Fruit fly (Drosophila melanogaster): ENCODE data around the gene Las.

The Las gene

DNA sequence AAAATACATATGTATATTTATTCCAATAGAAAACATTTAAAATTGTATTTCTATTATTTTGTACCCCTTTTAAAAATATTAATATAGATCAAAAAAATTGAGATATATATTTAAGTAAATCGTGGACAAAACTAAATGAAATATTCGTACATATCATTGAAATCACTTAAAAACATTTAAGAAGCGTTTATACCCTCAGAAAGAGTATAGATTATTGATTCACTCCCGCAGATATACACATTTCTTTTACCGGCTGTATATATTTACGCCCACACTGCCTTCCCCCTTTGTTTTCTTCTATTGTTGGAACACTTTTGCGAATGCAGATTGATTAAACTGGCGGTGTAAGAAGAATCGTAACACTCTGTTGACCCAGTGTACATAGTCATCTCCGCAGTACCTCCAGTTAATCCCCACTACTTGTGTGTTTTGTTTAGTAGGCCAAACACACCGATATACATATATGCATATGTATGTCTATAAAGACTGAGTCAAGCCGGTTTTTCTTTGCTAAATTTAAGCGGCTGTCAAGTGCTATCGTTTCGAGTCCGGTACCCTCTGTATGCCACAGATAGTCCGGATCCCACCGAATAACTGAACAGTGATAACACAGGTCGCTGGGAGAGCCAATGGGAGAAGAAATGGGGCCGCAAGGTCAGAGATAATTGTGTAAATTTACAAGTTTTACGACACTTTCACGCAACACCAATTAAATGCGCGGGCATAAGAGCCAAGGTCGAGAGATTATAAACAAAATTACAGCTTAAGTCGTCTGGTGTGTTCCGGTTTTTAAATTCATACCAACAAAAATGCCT, 39.5 kb upstream of the Las start (continued):
- TF ChIP-seq salm (tag; optimal IDR thresholded peaks at IDR 0.05) (no peak), Chrac-16 (GFP tag; optimal IDR thresholded peaks at IDR 0.05) (no peak), sim (GFP tag; IDR thresholded peaks at IDR 0.05) (no peak), CG13287 (GFP tag; IDR thresholded peaks at IDR 0.05; ENCODE audit: partially characterized antibody) (no peak), Dip3 (GFP tag; optimal IDR thresholded peaks at IDR 0.05) (no peak), CG2712 (tag; optimal IDR thresholded peaks at IDR 0.05) (peak; percentile 28), CG3995 (GFP tag; optimal IDR thresholded peaks at IDR 0.05) (peak; percentile 6), CG4328 (GFP tag; optimal IDR thresholded peaks at IDR 0.05) (peak; percentile 31), CG5180 (GFP tag; optimal IDR thresholded peaks at IDR 0.05) (no peak), cg (GFP tag; optimal IDR thresholded peaks at IDR 0.05) (no peak), Bdp1 (GFP tag; optimal IDR thresholded peaks at IDR 0.05) (peak; percentile 47), kah (GFP tag; optimal IDR thresholded peaks at IDR 0.05) (peak; percentile 8), cad (GFP tag; optimal IDR thresholded peaks at IDR 0.05) (no peak), hb (GFP tag; IDR thresholded peaks at IDR 0.05; ENCODE audit: partially characterized antibody) (no peak), grau (tag; optimal IDR thresholded peaks at IDR 0.05) (peak; percentile 54), unpg (GFP tag; optimal IDR thresholded peaks at IDR 0.05) (peak; percentile 17), prd (optimal IDR thresholded peaks at IDR 0.05) (no peak), prd (GFP tag; IDR thresholded peaks at IDR 0.05) (no peak), Xrp1 (GFP tag; IDR thresholded peaks at IDR 0.05) (peak; percentile 57), tio (GFP tag; optimal IDR thresholded peaks at IDR 0.05) (peak; percentile 17), CG7963 (GFP tag; IDR thresholded peaks at IDR 0.05; ENCODE audit: partially characterized antibody) (no peak), CG30020 (tag; optimal IDR thresholded peaks at IDR 0.05) (no peak), gem (tag; optimal IDR thresholded peaks at IDR 0.05) (peak; percentile 44), zfh2 (GFP tag; optimal IDR thresholded peaks at IDR 0.05) (no peak), mirr (GFP tag; optimal IDR thresholded peaks at IDR 0.05) (peak; percentile 66), cas (GFP tag; IDR thresholded peaks at IDR 0.05) (no peak), CG34376 (GFP tag; optimal IDR thresholded peaks at IDR 0.05) (peak; percentile 22), pho (GFP tag; optimal IDR thresholded peaks at IDR 0.05) (no peak), BEAF-32 (GFP tag; optimal IDR thresholded peaks at IDR 0.05) (no peak), phol (tag; optimal IDR thresholded peaks at IDR 0.05) (peak; percentile 31), Gsc (GFP tag; IDR thresholded peaks at IDR 0.05) (no peak), nau (GFP tag; optimal IDR thresholded peaks at IDR 0.05) (peak; percentile 80), CG11696 (GFP tag; IDR thresholded peaks at IDR 0.05) (0 out of 2 replicates have a peak, but pooled peaks have one; percentile 56), H15 (GFP tag; IDR thresholded peaks at IDR 0.05) (no peak), cwo (GFP tag; optimal IDR thresholded peaks at IDR 0.05) (no peak), nom (GFP tag; optimal IDR thresholded peaks at IDR 0.05) (no peak), CG9797 (GFP tag; optimal IDR thresholded peaks at IDR 0.05) (no peak), row (GFP tag; IDR thresholded peaks at IDR 0.05) (no peak; the same call in 1 of the 3 replicates), Hr39 (optimal IDR thresholded peaks at IDR 0.05) (no peak), zen (tag; optimal IDR thresholded peaks at IDR 0.05) (peak; percentile 25), danr (GFP tag; IDR thresholded peaks at IDR 0.05) (no peak), vfl (GFP tag; optimal IDR thresholded peaks at IDR 0.05) (no peak), luna (GFP tag; optimal IDR thresholded peaks at IDR 0.05) (peak; percentile 5), CG10959 (GFP tag; IDR thresholded peaks at IDR 0.05) (peak; percentile 6; the same call in 1 of the 2 replicates), CG14710 (tag; optimal IDR thresholded peaks at IDR 0.05) (peak; percentile 16), Trl (optimal IDR thresholded peaks at IDR 0.05) (no peak), Trl (GFP tag; optimal IDR thresholded peaks at IDR 0.05) (peak; percentile 83), hkb (optimal IDR thresholded peaks at IDR 0.05) (no peak), hkb (GFP tag; IDR thresholded peaks at IDR 0.05) (no peak), CG7357 (GFP tag; IDR thresholded peaks at IDR 0.05) (no peak), BtbVII (GFP tag; optimal IDR thresholded peaks at IDR 0.05) (no peak)

Data from whole organism, embryonic.